Worm (Caenorhabditis elegans): ENCODE measurements around the gene nhr-8.

DNA sequence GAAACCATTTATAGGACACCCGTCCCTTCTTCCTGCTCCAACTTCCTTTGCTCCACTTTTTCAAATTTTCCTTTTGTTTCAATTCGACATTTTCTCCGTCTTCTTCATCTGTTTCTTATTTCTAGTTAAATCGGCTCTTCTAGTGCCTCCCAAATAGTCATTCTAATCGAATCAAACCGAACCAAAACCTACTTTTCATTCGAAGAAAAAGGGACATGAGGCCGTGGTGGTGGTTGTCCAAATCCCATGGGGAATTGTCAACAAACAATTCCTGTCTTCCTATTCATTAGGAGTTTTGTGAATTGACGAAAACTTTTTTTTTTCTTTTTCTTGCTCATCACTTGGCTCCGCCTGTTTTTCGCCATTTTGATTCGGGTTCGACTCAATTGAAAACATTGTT lies 25.8 kb downstream of the nhr-8 start:
- TF ChIP-seq him-1 (tag; optimal IDR thresholded peaks at IDR 0.05) (no peak), W03F9.2 (tag; optimal IDR thresholded peaks at IDR 0.05) (no peak)
